Worm (Caenorhabditis elegans) whole organism, late embryonic: Measurements from ENCODE around the gene bus-17.

Source experiments
- C38D4.7 ChIP-seq: fragments of 200-800 bp; sonication (Bioruptor generic); optimal IDR thresholded peaks from 2 replicates; lab custom pipeline; 2018; ENCODE audit warnings: mild to moderate bottlenecking, missing genetic modification characterization, moderate library complexity, missing compliant biosample characterization
- K09A11.1 ChIP-seq: sonication (generic microtip); optimal IDR thresholded peaks from 2 replicates; lab custom pipeline; 2017; ENCODE audit warnings: antibody characterized with exemption, mild to moderate bottlenecking, missing genetic modification characterization, missing compliant biosample characterization; ENCODE audit not compliant: insufficient read depth
- Y22D7AL.16 ChIP-seq: sonication (generic microtip); optimal IDR thresholded peaks from 2 replicates; lab custom pipeline; 2016; ENCODE audit warnings: missing genetic modification characterization, missing compliant biosample characterization
- ceh-14 ChIP-seq: sonication (generic microtip); optimal IDR thresholded peaks from 2 replicates; lab custom pipeline; 2016; ENCODE audit warnings: missing genotype, missing genetic modification characterization, missing compliant biosample characterization
- ceh-2 ChIP-seq: sonication (generic microtip); optimal IDR thresholded peaks from 2 replicates; lab custom pipeline; 2016; ENCODE audit warnings: missing genotype, missing genetic modification characterization, missing compliant biosample characterization
- ceh-24 ChIP-seq: sonication (generic microtip); optimal IDR thresholded peaks from 2 replicates; lab custom pipeline; 2016; ENCODE audit warnings: mild to moderate bottlenecking, missing genetic modification characterization, missing compliant biosample characterization
- ceh-31 ChIP-seq: sonication (generic microtip); optimal IDR thresholded peaks from 2 replicates; lab custom pipeline; 2016; ENCODE audit warnings: missing genetic modification characterization, missing compliant biosample characterization
- ceh-34 ChIP-seq: sonication (generic microtip); optimal IDR thresholded peaks from 2 replicates; lab custom pipeline; 2016; ENCODE audit warnings: mild to moderate bottlenecking, missing genetic modification characterization, missing compliant biosample characterization
- ceh-45 ChIP-seq: fragments of 200-800 bp; sonication (Bioruptor generic); IDR thresholded peaks from 2 replicates; pipeline ENCODE4 v1.3.6; 2022; ENCODE audit warnings: missing genetic modification reagents, missing genetic modification characterization, missing compliant biosample characterization
- ceh-48 ChIP-seq: sonication (generic microtip); optimal IDR thresholded peaks from 2 replicates; lab custom pipeline; 2016; ENCODE audit warnings: missing genetic modification characterization, inconsistent platforms, missing compliant biosample characterization
- ceh-9 ChIP-seq: sonication (generic microtip); optimal IDR thresholded peaks from 2 replicates; lab custom pipeline; 2016; ENCODE audit warnings: mild to moderate bottlenecking, missing genetic modification characterization, inconsistent platforms, missing compliant biosample characterization
- dmd-4 ChIP-seq: sonication (generic microtip); optimal IDR thresholded peaks from 2 replicates; lab custom pipeline; 2016; ENCODE audit warnings: borderline replicate concordance, missing genetic modification characterization, missing compliant biosample characterization
- dve-1 ChIP-seq: sonication (generic microtip); optimal IDR thresholded peaks from 2 replicates; lab custom pipeline; 2017; ENCODE audit warnings: antibody characterized with exemption, mild to moderate bottlenecking, missing genetic modification characterization, missing compliant biosample characterization
- elt-4 ChIP-seq: sonication (generic microtip); optimal IDR thresholded peaks from 2 replicates; lab custom pipeline; 2016; ENCODE audit warnings: missing genetic modification characterization, missing compliant biosample characterization
- fax-1 ChIP-seq: sonication (generic microtip); optimal IDR thresholded peaks from 2 replicates; lab custom pipeline; 2016; ENCODE audit warnings: missing genotype, missing genetic modification characterization, missing compliant biosample characterization
- gmeb-2 ChIP-seq: sonication (generic microtip); optimal IDR thresholded peaks from 2 replicates; lab custom pipeline; 2016; ENCODE audit warnings: missing genetic modification characterization, inconsistent platforms, missing compliant biosample characterization
- hlh-30 ChIP-seq: sonication (generic microtip); optimal IDR thresholded peaks from 2 replicates; lab custom pipeline; 2017; ENCODE audit warnings: antibody characterized with exemption, missing genetic modification characterization, missing compliant biosample characterization; ENCODE audit not compliant: insufficient read depth
- hlh-6 ChIP-seq: sonication (generic microtip); optimal IDR thresholded peaks from 2 replicates; lab custom pipeline; 2016; ENCODE audit warnings: missing genotype, missing genetic modification characterization, missing compliant biosample characterization
- lin-11 ChIP-seq: fragments of 200-800 bp; sonication (Bioruptor generic); optimal IDR thresholded peaks from 2 replicates; lab custom pipeline; 2018; ENCODE audit warnings: mild to moderate bottlenecking, missing genetic modification characterization, missing compliant biosample characterization
- madf-2 ChIP-seq: sonication (generic microtip); optimal IDR thresholded peaks from 2 replicates; lab custom pipeline; 2017; ENCODE audit warnings: missing genetic modification characterization, missing compliant biosample characterization
- nfya-1 ChIP-seq: sonication (generic microtip); optimal IDR thresholded peaks from 2 replicates; lab custom pipeline; 2017; ENCODE audit warnings: missing genetic modification characterization, mild to moderate bottlenecking, missing compliant biosample characterization, antibody characterized with exemption, moderate library complexity
- nhr-11 ChIP-seq: fragments of 150-350 bp; optimal IDR thresholded peaks from 2 replicates; lab custom pipeline; 2014; ENCODE audit warnings: missing biosample characterization, missing genetic modification characterization
- pag-3 ChIP-seq: sonication (generic microtip); optimal IDR thresholded peaks from 2 replicates; lab custom pipeline; 2016; ENCODE audit warnings: missing compliant biosample characterization, missing genetic modification characterization, borderline replicate concordance
- pax-1 ChIP-seq: fragments of 150-350 bp; optimal IDR thresholded peaks from 2 replicates; lab custom pipeline; 2014; ENCODE audit warnings: missing biosample characterization, missing genetic modification characterization
- ref-2 ChIP-seq: sonication (generic microtip); optimal IDR thresholded peaks from 2 replicates; lab custom pipeline; 2016; ENCODE audit warnings: missing genetic modification characterization, missing compliant biosample characterization
- sox-4 ChIP-seq: sonication (generic microtip); optimal IDR thresholded peaks from 2 replicates; lab custom pipeline; 2017; ENCODE audit warnings: mild to moderate bottlenecking, missing genetic modification characterization, inconsistent platforms, missing compliant biosample characterization
- syd-9 ChIP-seq: sonication (generic microtip); optimal IDR thresholded peaks from 2 replicates; lab custom pipeline; 2016; ENCODE audit warnings: mild to moderate bottlenecking, missing genetic modification characterization, moderate library complexity, missing compliant biosample characterization
- tbx-7 ChIP-seq: sonication (generic microtip); optimal IDR thresholded peaks from 2 replicates; lab custom pipeline; 2016; ENCODE audit warnings: missing genotype, missing genetic modification characterization, missing compliant biosample characterization
- unc-3 ChIP-seq, 2 experiments: fragments of 200-800 bp in 1 of 2; sonication (Bioruptor generic) in 1 of 2; sonication (generic microtip) in 1 of 2; conservative IDR thresholded peaks in 1 of 2; optimal IDR thresholded peaks in 1 of 2; 2 replicates each; pipeline versions ENCODE4 v1.3.6 to Lab custom; 2016 to 2022; ENCODE audit warnings: missing compliant biosample characterization in 2 of 2, missing genetic modification characterization in 2 of 2, missing genetic modification reagents in 1 of 2
- unc-86 ChIP-seq: sonication (generic microtip); optimal IDR thresholded peaks from 2 replicates; lab custom pipeline; 2016; ENCODE audit warnings: missing genetic modification characterization, missing compliant biosample characterization
- ztf-16 ChIP-seq: sonication (generic microtip); optimal IDR thresholded peaks from 2 replicates; lab custom pipeline; 2017; ENCODE audit warnings: missing genetic modification characterization, missing compliant biosample characterization

bus-17 gene

DNA sequence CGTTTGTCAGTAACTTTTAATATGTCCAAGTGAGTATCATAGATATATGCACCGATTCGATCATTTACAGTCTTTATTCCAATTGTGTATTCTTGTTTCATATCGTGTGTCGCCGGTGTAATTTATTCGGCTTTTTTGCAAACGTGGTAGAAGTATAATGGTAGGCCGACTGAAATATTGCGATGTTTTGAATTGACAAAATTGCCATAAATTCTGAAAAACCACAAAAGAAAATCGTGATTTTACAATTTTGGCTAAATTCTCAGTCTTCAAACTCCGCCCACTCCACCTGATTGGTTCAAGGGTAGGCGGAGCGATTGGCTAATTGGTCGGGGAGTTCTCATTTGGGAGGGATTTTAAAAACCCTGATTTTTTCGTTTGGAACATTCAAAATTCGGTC is 18.4 kb upstream of the bus-17 start, which contains the start of gene Y7A5A.3:
TSS of gene Y7A5A.3 (minus strand) at position 101 of the 400 bp plus-strand sequence.
- TF ChIP-seq syd-9 (tag; lab: Kevin White, UChicago), result no peak
- TF ChIP-seq pax-1 (tag; lab: Kevin White, UChicago), result no peak

DNA sequence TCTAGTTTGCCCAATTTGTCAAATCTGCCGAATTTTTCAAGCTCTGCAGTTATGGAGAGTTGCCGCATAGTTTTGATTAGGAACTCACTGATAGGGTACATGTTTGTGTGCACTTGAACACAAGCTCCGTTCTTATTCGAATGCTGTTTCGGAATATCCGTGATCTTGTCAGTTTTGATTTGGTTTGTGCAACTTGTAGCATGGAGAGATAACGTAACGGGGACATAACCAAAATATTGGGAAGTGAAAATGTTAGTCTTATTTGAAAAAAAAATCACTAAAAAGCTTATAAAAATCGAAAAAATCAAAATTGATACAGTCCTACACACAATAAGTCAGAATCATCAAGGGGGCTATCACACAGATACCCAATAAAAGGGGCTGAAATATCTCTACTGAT is 15.9 kb upstream of the bus-17 start, which contains the start of gene Y7A5A.24:
TSS of gene Y7A5A.24 (minus strand) at position 101 of the 400 bp plus-strand sequence.
- TF ChIP-seq gmeb-2 (tag; lab: Kevin White, UChicago) (no peak), dve-1 (no peak), nhr-11 (tag; lab: Kevin White, UChicago) (no peak), ceh-14 (no peak), madf-2 (tag; lab: Kevin White, UChicago) (no peak), ceh-2 (tag; lab: Kevin White, UChicago) (no peak), ref-2 (tag; lab: Kevin White, UChicago) (no peak), unc-86 (no peak), dmd-4 (tag; lab: Kevin White, UChicago) (no peak), ceh-45 (GFP tag; lab: Robert Waterston, UW) (no peak), ceh-48 (no peak), fax-1 (tag; lab: Kevin White, UChicago) (no peak), nfya-1 (tag; lab: Kevin White, UChicago) (no peak), sox-4 (tag; lab: Kevin White, UChicago) (no peak), unc-3 (GFP tag; conservative IDR thresholded peaks at IDR 0.05; lab: Robert Waterston, UW) (no peak), unc-3 (tag; optimal IDR thresholded peaks at IDR 0.05; lab: Kevin White, UChicago) (no peak), hlh-30 (tag; lab: Kevin White, UChicago) (no peak)

DNA sequence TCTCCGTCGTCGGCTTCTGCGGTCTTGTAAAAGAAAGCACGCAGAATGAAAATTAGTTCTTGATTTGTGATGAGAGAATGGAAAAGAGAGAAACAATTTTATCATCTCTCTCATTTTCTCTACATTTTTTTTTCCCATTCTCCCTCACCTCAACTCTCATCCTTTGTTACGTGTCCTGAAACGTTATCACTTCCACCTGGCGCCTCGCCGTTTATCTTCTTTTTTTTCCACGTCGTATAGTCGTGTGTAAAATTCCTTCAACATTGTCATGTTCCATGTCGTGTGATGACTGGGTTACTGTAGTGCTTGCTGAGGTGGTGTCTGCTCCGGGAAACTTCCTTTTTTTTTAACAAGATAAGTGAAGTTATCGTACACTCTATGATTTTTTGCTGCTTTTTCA is 13.3 kb upstream of the bus-17 start:
- TF ChIP-seq gmeb-2 (tag; lab: Kevin White, UChicago), result no peak
- no peak for TF ChIP-seq ceh-31 (tag; lab: Kevin White, UChicago)
- no peak for TF ChIP-seq ceh-24 (tag; lab: Kevin White, UChicago)
- no peak for TF ChIP-seq pax-1 (tag; lab: Kevin White, UChicago)
- no peak for TF ChIP-seq ceh-9 (tag; lab: Kevin White, UChicago)
- no peak for TF ChIP-seq dmd-4 (tag; lab: Kevin White, UChicago)
- TF ChIP-seq tbx-7 (tag; lab: Kevin White, UChicago), result no peak
- TF ChIP-seq sox-4 (tag; lab: Kevin White, UChicago), result no peak
- no peak for TF ChIP-seq ceh-2 (tag; lab: Kevin White, UChicago)

DNA sequence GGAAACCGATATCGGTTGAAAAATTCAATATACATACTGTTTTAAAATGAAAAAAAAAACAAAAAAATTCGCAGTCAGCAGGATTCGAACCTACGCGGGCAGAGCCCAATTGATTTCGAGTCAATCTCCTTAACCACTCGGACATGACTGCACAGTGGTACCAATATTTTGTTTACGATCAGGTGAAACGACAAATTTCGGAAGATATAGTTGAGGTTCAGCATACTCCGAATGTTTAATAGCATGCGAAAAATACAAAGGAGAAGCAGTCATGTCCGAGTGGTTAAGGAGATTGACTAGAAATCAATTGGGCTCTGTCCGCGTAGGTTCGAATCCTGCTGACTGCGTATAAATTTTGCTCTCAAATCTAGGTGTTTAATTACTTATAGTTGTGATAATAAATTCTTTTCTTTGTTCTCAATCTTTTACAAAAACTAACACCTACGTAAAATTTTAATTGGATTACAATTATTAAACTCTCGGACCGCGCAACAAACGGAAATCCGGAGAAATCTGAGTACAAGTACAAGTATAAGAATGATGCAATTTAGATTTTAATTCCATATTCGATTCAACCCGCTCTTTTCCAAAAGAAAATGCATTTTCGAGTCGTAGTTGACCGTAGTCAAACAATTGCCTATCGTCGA is 7.2 kb upstream of the bus-17 start, which contains the start of gene Y7A5A.13:
TSS of gene Y7A5A.13 (plus strand) at position 597 of the 647 bp plus-strand sequence.
- no peak for TF ChIP-seq lin-11 (tag; lab: Kevin White, UChicago)
- TF ChIP-seq ceh-2 (tag; lab: Kevin White, UChicago), result no peak
- no peak for TF ChIP-seq K09A11.1 (tag; lab: Kevin White, UChicago)
- TF ChIP-seq ceh-34 (tag; lab: Kevin White, UChicago), result no peak
- TF ChIP-seq hlh-6 (tag; lab: Kevin White, UChicago), result no peak
- TF ChIP-seq dve-1, result no peak

DNA sequence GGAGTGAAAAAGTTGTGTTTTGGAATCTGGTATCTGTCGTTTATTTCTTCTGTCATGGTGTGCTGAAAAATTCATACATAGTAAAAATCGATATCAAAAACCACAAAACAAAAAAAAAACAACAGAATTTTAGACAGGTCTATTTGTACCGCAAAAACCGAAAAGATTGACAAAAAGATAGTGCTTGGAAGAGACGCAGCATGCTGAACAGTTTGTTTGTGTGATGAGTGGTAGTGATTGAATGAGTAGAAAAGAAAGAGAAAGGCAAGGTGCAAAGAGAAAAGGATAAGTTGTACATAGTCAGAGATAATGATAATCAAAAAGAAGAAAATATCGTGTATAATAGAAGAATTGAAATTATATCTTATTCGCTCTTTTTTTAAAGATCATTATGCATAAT is 6.5 kb upstream of the bus-17 start, which contains the start of gene Y7A5A.2:
TSS of gene Y7A5A.2 (minus strand) at position 62 of the 400 bp plus-strand sequence.
- TF ChIP-seq pag-3 (tag; lab: Kevin White, UChicago), result no peak
- TF ChIP-seq C38D4.7 (GFP tag; lab: Kevin White, UChicago), result no peak
- TF ChIP-seq, all 69 proteins: peak for 0

DNA sequence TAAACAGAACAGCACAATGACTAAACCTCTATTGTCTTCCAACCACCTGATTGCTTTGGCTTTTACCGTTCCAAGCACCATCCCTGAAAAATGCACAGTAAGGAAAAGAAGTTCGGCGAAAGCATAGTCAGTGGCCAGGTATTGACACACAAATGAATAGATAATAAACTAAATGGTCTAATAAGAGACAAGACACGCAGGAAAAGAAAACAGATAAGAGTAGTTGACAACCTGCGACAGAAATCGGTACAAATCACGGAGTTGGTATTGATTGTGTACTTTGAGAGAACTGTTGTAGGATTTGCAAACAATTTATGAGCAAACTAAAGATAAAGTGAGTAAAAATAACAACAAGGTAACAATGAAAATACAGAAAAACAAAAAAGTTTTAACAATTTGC is 5.3 kb upstream of the bus-17 start, which contains the start of gene Y7A5A.1:
TSS of gene Y7A5A.1 (minus strand) at position 83 of the 400 bp plus-strand sequence.
- TF ChIP-seq unc-3 (GFP tag; conservative IDR thresholded peaks at IDR 0.05; lab: Robert Waterston, UW), result no peak
- TF ChIP-seq unc-3 (tag; optimal IDR thresholded peaks at IDR 0.05; lab: Kevin White, UChicago), result no peak
- no peak for TF ChIP-seq ztf-16 (tag; lab: Kevin White, UChicago)
- TF ChIP-seq ceh-14, result no peak
- no peak for TF ChIP-seq pax-1 (tag; lab: Kevin White, UChicago)
- TF ChIP-seq nhr-11 (tag; lab: Kevin White, UChicago), result no peak
- no peak for TF ChIP-seq madf-2 (tag; lab: Kevin White, UChicago)
- TF ChIP-seq hlh-30 (tag; lab: Kevin White, UChicago), result no peak
- TF ChIP-seq Y22D7AL.16, result no peak
- no peak for TF ChIP-seq elt-4
